Worm (Caenorhabditis elegans) whole organism, L1 larva: Measurements from ENCODE around the gene srv-24.

ENCODE experiments used
- aha-1 ChIP-seq: fragments of 150-350 bp; optimal IDR thresholded peaks from 2 replicates; lab custom pipeline; 2014; ENCODE audit warnings: missing biosample characterization, missing genetic modification characterization
- blmp-1 ChIP-seq: fragments of 150-350 bp; optimal IDR thresholded peaks from 2 replicates; lab custom pipeline; 2014; ENCODE audit warnings: missing biosample characterization, missing genetic modification characterization
- elt-3 ChIP-seq, 6 experiments: fragments of 150-350 bp in 1 of 6; sonication (generic microtip); optimal IDR thresholded peaks; 2 replicates each; lab custom pipeline; 2017 to 2018; ENCODE audit warnings: missing biosample characterization in 6 of 6, missing genetic modification characterization in 6 of 6, inconsistent platforms in 1 of 6
- grh-1 ChIP-seq: fragments of 200-800 bp; sonication (Bioruptor generic); IDR thresholded peaks from 2 replicates; pipeline ENCODE4 v1.3.6; 2022; ENCODE audit warnings: missing genetic modification reagents, missing genetic modification characterization, missing compliant biosample characterization
- nhr-76 ChIP-seq: sonication (generic microtip); optimal IDR thresholded peaks from 2 replicates; lab custom pipeline; 2017; ENCODE audit warnings: missing biosample characterization, missing genetic modification characterization
- nhr-90 ChIP-seq: sonication (generic microtip); optimal IDR thresholded peaks from 2 replicates; lab custom pipeline; 2016; ENCODE audit warnings: mild to moderate bottlenecking, missing genetic modification characterization, missing compliant biosample characterization; ENCODE audit not compliant: poor library complexity
- pag-3 ChIP-seq: sonication (generic microtip); optimal IDR thresholded peaks from 2 replicates; lab custom pipeline; 2017; ENCODE audit warnings: missing genetic modification characterization, mild to moderate bottlenecking, missing compliant biosample characterization, antibody characterized with exemption, borderline replicate concordance; ENCODE audit not compliant: insufficient read depth
- rnt-1 ChIP-seq: sonication (generic microtip); optimal IDR thresholded peaks from 2 replicates; lab custom pipeline; 2016; ENCODE audit warnings: mild to moderate bottlenecking, missing genetic modification characterization, moderate library complexity, missing compliant biosample characterization
- sox-4 ChIP-seq: sonication (generic microtip); optimal IDR thresholded peaks from 2 replicates; lab custom pipeline; 2016; ENCODE audit warnings: missing genetic modification characterization, missing compliant biosample characterization
- unc-130 ChIP-seq: fragments of 150-350 bp; optimal IDR thresholded peaks from 2 replicates; lab custom pipeline; 2017; ENCODE audit warnings: missing biosample characterization, missing genetic modification characterization, inconsistent platforms
- unc-62 ChIP-seq: fragments of 150-350 bp; optimal IDR thresholded peaks from 2 replicates; lab custom pipeline; 2014; ENCODE audit warnings: missing biosample characterization, missing genetic modification reagents, missing genetic modification characterization

ce11 chrIV:6328198-6328597, 37.6 kb upstream of the srv-24 start:
- no peak for TF ChIP-seq unc-130 (tag; lab: Kevin White, UChicago)
- TF ChIP-seq pag-3 (tag; lab: Kevin White, UChicago) = no peak
- TF ChIP-seq grh-1 (GFP tag; lab: Robert Waterston, UW) = no peak
- no peak for TF ChIP-seq sox-4 (tag; lab: Kevin White, UChicago)
- TF ChIP-seq nhr-76 (tag; lab: Kevin White, UChicago) = no peak
- no peak for TF ChIP-seq unc-62 (GFP tag; lab: Kevin White, UChicago)
- no peak for TF ChIP-seq elt-3 (tag; optimal IDR thresholded peaks at IDR 0.05; lab: Kevin White, UChicago)
- TF ChIP-seq blmp-1 (tag; lab: Kevin White, UChicago) = no peak
- no peak for TF ChIP-seq rnt-1 (tag; lab: Kevin White, UChicago)
- no peak for TF ChIP-seq nhr-90 (tag; lab: Kevin White, UChicago)
- TF ChIP-seq aha-1 (tag; lab: Kevin White, UChicago) = no peak
